Worm (Caenorhabditis elegans): ENCODE results near the gene srd-51.
"Not testable (repeated sequence)": the region's sequence is repeated elsewhere in the genome, so short reads cannot be mapped to it uniquely, and the experiment has no call there.

srd-51 gene

DNA sequence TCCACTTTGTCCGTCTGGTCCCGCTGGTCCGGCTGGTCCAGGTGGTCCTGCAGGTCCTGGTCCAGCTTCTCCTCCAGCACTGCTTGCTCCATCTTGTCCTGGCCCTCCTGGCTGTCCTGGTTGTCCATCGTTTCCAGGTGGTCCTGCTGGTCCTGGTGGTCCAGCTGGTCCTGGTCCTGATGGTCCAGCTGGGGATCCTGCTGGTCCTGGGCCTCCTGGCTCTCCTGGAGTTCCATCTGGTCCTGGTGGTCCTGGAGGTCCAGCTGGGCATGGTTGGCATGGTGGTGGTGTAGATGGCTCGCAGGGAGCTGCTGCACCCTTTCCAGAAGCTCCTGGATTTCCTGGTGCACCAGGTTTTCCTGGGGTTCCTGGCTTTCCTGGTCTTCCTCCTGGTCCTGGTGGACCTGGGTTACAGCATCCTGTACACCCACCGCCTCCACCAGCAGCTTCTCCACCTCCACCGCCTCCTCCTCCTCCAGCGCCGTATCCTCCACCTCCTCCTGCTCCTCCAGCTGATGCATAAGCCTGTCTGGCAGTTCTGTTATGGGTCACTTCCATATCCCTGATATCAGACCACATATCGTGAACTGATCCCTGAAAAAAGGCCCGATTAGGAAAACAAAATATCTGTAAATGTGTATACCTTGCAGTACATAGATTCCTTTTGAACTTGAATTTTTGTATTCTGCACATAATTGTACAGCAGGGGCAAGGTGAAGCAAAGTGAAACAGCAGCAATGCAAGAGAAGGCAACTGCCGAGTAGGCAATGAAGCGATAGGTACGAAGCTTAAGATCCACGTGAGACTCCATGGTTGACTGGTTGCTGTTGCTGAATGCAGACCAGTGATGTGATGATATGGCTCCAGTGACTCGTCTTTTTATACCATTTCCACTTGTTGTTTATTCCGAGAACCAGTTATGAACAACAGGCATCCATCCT is 17.5 kb downstream of the srd-51 start, which contains the start of gene col-183:
col-183 (minus strand) TSS at position 839 of the 941 bp plus-strand sequence.
- TF ChIP-seq egrh-3 (GFP tag; IDR thresholded peaks at IDR 0.05): peak; percentile 92
- TF ChIP-seq zfh-2 (GFP tag; conservative IDR thresholded peaks at IDR 0.05): peak; percentile 91
- TF ChIP-seq ztf-22 (GFP tag; optimal IDR thresholded peaks at IDR 0.05): no peak

DNA sequence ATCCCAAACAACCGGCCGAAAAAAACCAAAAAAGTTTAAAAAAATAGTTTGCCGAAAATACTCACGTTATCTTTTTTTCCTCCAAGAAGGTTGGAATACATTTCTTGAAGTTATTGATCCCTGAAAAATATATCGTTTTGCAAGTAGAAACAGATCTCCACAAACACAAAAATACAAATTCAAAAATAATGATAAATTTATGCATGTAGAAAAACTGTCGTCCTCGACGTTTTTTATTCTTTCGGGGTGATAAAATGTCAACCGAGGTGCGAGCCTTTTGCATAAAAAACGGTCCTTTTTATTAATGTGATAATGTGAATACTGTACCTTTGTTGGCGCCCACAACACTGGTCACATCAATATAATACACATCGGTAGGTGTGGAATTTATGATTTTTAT is 20.9 kb downstream of the srd-51 start, which contains the start of gene F02D10.2:
F02D10.2 (minus strand) TSS at position 101 of the 400 bp plus-strand sequence.
- no peak for TF ChIP-seq mel-28 (tag; optimal IDR thresholded peaks at IDR 0.05; ENCODE audit: borderline replicate concordance)
- TF ChIP-seq somi-1 (GFP tag; optimal IDR thresholded peaks at IDR 0.05): no peak
- TF ChIP-seq madf-6 (GFP tag; IDR thresholded peaks at IDR 0.05): no peak

DNA sequence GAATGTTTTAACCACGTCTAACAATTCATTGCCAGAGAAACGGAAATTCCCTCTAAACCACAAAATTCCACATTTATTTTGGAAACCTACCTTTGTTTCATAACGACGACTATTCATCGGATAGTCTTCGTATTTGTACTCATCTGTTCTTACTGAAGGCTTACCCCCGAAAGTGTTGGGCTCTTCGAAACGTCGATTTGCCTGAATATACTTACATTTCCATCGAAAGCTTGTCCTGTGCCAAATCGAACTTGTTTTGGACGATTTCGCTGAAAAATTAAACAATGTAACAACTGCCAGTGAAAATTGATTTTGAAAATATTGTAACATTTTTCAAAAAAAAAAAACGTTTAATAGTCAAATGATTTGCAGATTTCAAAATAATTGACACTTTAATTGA is 22.2 kb downstream of the srd-51 start, which contains the start of gene F02D10.3:
F02D10.3 (minus strand) TSS at position 101 of the 400 bp plus-strand sequence.
- TF ChIP-seq let-607 (tag; optimal IDR thresholded peaks at IDR 0.05) (no peak), repo-1 (tag; optimal IDR thresholded peaks at IDR 0.05) (no peak)

DNA sequence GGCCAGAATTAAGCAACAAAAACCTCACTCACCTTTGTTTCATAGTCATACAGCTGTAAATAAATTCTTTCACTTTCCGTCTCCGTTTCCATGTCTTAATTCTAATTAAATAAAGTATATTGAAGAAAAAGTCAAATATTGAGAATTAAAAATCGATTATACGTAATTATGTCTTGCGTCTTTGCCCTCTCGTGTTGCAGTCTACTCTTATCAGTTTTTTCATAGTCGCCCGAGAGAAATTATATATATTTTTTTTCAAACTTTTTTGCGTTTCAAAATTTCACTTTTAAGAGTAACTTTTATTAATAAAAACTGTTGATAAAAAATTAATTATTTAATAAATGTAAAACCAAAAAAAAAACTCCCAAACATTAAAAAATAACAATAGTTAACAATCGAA is 28.3 kb downstream of the srd-51 start, which contains the start of gene flr-1:
flr-1 (minus strand) TSS at position 101 of the 400 bp plus-strand sequence.
- TF ChIP-seq bed-2 (GFP tag; IDR thresholded peaks at IDR 0.05): no peak
- TF ChIP-seq unc-130 (GFP tag; optimal IDR thresholded peaks at IDR 0.05): no peak
- no peak for TF ChIP-seq Y53G8AR.9 (GFP tag; conservative IDR thresholded peaks at IDR 0.05)
- TF ChIP-seq gei-17 (GFP tag; optimal IDR thresholded peaks at IDR 0.05): no peak
- no peak for TF ChIP-seq ztf-22 (GFP tag; optimal IDR thresholded peaks at IDR 0.05)
- TF ChIP-seq madf-10 (tag; optimal IDR thresholded peaks at IDR 0.05): no peak
- no peak for TF ChIP-seq snpc-3.4 (tag; optimal IDR thresholded peaks at IDR 0.05)
- TF ChIP-seq F39B2.1 (GFP tag; IDR thresholded peaks at IDR 0.05): no peak
- TF ChIP-seq ccch-3 (GFP tag; optimal IDR thresholded peaks at IDR 0.05): no peak

DNA sequence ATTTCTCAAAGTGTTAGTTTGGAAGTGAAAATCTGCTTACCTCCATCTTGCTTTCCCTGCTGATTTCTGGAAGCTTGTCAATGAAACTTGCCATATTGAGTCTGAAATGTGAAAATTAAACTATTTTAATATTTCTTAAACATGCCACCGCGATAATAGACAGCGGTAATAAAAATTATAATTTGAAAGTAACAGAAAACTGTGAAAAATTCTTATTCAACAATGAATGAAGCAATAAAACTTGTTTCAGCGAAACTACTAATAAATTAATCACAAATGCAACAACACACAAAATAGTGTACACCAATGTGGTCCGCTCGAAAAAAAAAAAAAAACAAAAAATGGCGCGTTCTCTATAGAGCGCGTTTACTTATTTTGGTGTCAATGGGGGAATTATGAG is 33.1 kb downstream of the srd-51 start, which contains the start of gene F02D10.6:
F02D10.6 (minus strand) TSS at position 101 of the 400 bp plus-strand sequence.
- TF ChIP-seq Y53G8AR.9 (GFP tag; conservative IDR thresholded peaks at IDR 0.05) (no peak), efl-1 (GFP tag; optimal IDR thresholded peaks at IDR 0.05) (peak; percentile 14)

DNA sequence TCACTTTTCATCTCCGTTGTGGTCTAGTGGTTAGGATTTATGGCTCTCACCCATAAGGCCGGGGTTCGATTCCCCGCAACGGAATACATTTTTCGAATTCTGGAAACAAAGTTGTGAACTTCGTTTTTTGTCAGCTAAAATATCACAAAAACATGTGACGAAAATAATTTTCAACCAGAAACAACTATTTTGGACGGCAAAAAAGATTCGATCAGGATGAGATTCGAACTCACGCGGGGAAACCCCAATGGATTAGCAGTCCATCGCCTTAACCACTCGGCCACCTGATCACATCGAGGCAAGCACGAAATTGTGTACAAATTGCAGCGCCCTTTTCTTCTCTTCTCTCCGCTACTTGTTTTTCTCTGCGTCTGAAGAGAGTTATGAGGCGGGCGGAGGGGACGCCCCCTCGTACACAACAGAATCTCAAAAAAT is 36.0 kb downstream of the srd-51 start:
- TF ChIP-seq chd-7 (tag; optimal IDR thresholded peaks at IDR 0.05) (peak; percentile 89), F49E8.2 (tag; optimal IDR thresholded peaks at IDR 0.05; ENCODE audit: insufficient read depth) (peak; percentile 44), nhr-120 (GFP tag; IDR thresholded peaks at IDR 0.05) (0 out of 2 replicates have a peak, but pooled peaks have one; percentile 20), unc-130 (GFP tag; optimal IDR thresholded peaks at IDR 0.05) (peak; percentile 14), hmg-1.2 (GFP tag; IDR thresholded peaks at IDR 0.05) (peak; percentile 84), lag-1 (GFP tag; IDR thresholded peaks at IDR 0.05) (0 out of 2 replicates have a peak, but pooled peaks have one; percentile 7), F22D6.2 (tag; optimal IDR thresholded peaks at IDR 0.05) (peak; percentile 66), pbrm-1 (GFP tag; IDR thresholded peaks at IDR 0.05) (peak; percentile 92), dox-1 (GFP tag; IDR thresholded peaks at IDR 0.05) (peak; percentile 93; the same call in 1 of the 2 replicates), ceh-91 (GFP tag; IDR thresholded peaks at IDR 0.05) (0 out of 2 replicates have a peak, but pooled peaks have one; percentile 37), lir-1 (GFP tag; conservative IDR thresholded peaks at IDR 0.05) (peak; percentile 48; the same call in 1 of the 2 replicates), lsy-27 (tag; optimal IDR thresholded peaks at IDR 0.05; ENCODE audit: borderline replicate concordance, insufficient read depth) (peak; percentile 56), aptf-3 (GFP tag; IDR thresholded peaks at IDR 0.05) (0 out of 2 replicates have a peak, but pooled peaks have one; percentile 30), ama-1 (GFP tag; optimal IDR thresholded peaks at IDR 0.05) (peak; percentile 38 to 46), ztf-22 (GFP tag; optimal IDR thresholded peaks at IDR 0.05) (peak; percentile 25), athp-1 (tag; optimal IDR thresholded peaks at IDR 0.05) (peak; percentile 77), ceh-79 (tag; optimal IDR thresholded peaks at IDR 0.05) (peak; percentile 19), madf-3 (GFP tag; IDR thresholded peaks at IDR 0.05) (0 out of 2 replicates have a peak, but pooled peaks have one; percentile 56), nhr-179 (tag; optimal IDR thresholded peaks at IDR 0.05) (peak; percentile 71), fkh-3 (tag; optimal IDR thresholded peaks at IDR 0.05) (peak; percentile 72)
- TF ChIP-seq ama-1 (optimal IDR thresholded peaks at IDR 0.05): not testable (repeated sequence)

All from whole organism, young adult.